Worm (Caenorhabditis elegans): ENCODE results near the gene C03A3.3.

Gene C03A3.3

ce11 chrX:11290528-11290927 lies 21.7 kb upstream of the C03A3.3 start:
- TF ChIP-seq cnd-1 (tag; optimal IDR thresholded peaks at IDR 0.05): no peak
- no peak for TF ChIP-seq tbx-8 (GFP tag; optimal IDR thresholded peaks at IDR 0.05)
- no peak for TF ChIP-seq nhr-237 (tag; optimal IDR thresholded peaks at IDR 0.05)
- TF ChIP-seq mep-1 (tag; optimal IDR thresholded peaks at IDR 0.05): no peak
- TF ChIP-seq ces-1 (GFP tag; optimal IDR thresholded peaks at IDR 0.05): no peak
- no peak for TF ChIP-seq hlh-1 (tag; optimal IDR thresholded peaks at IDR 0.05)

ce11 chrX:11289925-11290324 lies 21.1 kb upstream of the C03A3.3 start:
- TF ChIP-seq cnd-1 (tag; optimal IDR thresholded peaks at IDR 0.05) (no peak), sptf-1 (tag; optimal IDR thresholded peaks at IDR 0.05) (no peak), lin-13 (tag; optimal IDR thresholded peaks at IDR 0.05) (no peak), ceh-39 (tag; optimal IDR thresholded peaks at IDR 0.05) (no peak), mab-5 (tag; optimal IDR thresholded peaks at IDR 0.05) (no peak), mep-1 (tag; optimal IDR thresholded peaks at IDR 0.05) (no peak), tbx-8 (GFP tag; optimal IDR thresholded peaks at IDR 0.05) (no peak), ham-2 (GFP tag; optimal IDR thresholded peaks at IDR 0.05) (no peak), elt-1 (tag; optimal IDR thresholded peaks at IDR 0.05; ENCODE audit: borderline replicate concordance, insufficient read depth) (no peak), blmp-1 (tag; optimal IDR thresholded peaks at IDR 0.05) (no peak), pha-4 (tag; optimal IDR thresholded peaks at IDR 0.05) (no peak), ceh-83 (GFP tag; optimal IDR thresholded peaks at IDR 0.05) (no peak)

- TF ChIP-seq lsy-2 (tag; optimal IDR thresholded peaks at IDR 0.05): no peak
- no peak for TF ChIP-seq lin-32 (GFP tag; optimal IDR thresholded peaks at IDR 0.05)
- no peak for TF ChIP-seq ceh-43 (GFP tag; optimal IDR thresholded peaks at IDR 0.05)
- TF ChIP-seq flh-1 (GFP tag; optimal IDR thresholded peaks at IDR 0.05): no peak
- TF ChIP-seq mab-5 (tag; optimal IDR thresholded peaks at IDR 0.05): no peak
- TF ChIP-seq zip-8 (tag; optimal IDR thresholded peaks at IDR 0.05): no peak
- TF ChIP-seq ces-1 (GFP tag; optimal IDR thresholded peaks at IDR 0.05): no peak
- no peak for TF ChIP-seq M03D4.4 (tag; optimal IDR thresholded peaks at IDR 0.05)
- no peak for TF ChIP-seq hlh-1 (tag; optimal IDR thresholded peaks at IDR 0.05)
- no peak for TF ChIP-seq tbx-8 (GFP tag; optimal IDR thresholded peaks at IDR 0.05)
- no peak for TF ChIP-seq bed-3 (GFP tag; optimal IDR thresholded peaks at IDR 0.05)
- TF ChIP-seq nhr-12 (tag; optimal IDR thresholded peaks at IDR 0.05): no peak
- no peak for TF ChIP-seq drap-1 (GFP tag; optimal IDR thresholded peaks at IDR 0.05)
- TF ChIP-seq pha-4 (tag; optimal IDR thresholded peaks at IDR 0.05): no peak
- TF ChIP-seq snpc-4 (tag; optimal IDR thresholded peaks at IDR 0.05): no peak
- TF ChIP-seq unc-120 (tag; optimal IDR thresholded peaks at IDR 0.05; ENCODE audit: poor library complexity, severe bottlenecking): no peak
- TF ChIP-seq ztf-11 (tag; optimal IDR thresholded peaks at IDR 0.05): no peak
- no peak for TF ChIP-seq nhr-76 (tag; optimal IDR thresholded peaks at IDR 0.05)
Measured at ce11 chrX:11287617-11288016, 18.7 kb upstream of the C03A3.3 start, which contains the start of gene F38B2.4. Gene F38B2.4 (minus strand): TSS chrX:11287717.

DNA sequence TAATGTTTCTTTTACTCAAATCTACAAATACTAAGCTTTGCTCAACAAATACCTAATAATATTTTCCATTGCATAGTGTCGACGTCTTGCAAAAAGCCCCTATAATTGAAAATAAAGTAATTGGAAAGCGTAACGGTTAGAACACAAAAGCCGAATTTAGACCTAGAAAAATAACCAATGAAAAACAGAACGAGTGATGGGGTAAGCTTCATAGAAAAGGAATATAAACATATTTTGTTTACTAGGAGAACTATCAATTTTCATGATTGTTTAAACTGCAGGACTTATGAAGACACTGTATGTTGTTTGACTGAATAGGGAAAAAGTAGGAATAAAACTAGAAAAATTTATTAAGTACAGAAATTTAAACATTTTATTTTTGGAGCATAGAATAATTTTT lies 17.4 kb upstream of the C03A3.3 start, which contains the start of gene F38B2.3:
F38B2.3 (minus strand) TSS at position 101 of the 400 bp plus-strand sequence.
- TF ChIP-seq mep-1 (tag; optimal IDR thresholded peaks at IDR 0.05) (no peak), ceh-43 (GFP tag; optimal IDR thresholded peaks at IDR 0.05) (no peak), mls-2 (tag; optimal IDR thresholded peaks at IDR 0.05) (no peak), unc-62 (GFP tag; optimal IDR thresholded peaks at IDR 0.05) (no peak)

DNA sequence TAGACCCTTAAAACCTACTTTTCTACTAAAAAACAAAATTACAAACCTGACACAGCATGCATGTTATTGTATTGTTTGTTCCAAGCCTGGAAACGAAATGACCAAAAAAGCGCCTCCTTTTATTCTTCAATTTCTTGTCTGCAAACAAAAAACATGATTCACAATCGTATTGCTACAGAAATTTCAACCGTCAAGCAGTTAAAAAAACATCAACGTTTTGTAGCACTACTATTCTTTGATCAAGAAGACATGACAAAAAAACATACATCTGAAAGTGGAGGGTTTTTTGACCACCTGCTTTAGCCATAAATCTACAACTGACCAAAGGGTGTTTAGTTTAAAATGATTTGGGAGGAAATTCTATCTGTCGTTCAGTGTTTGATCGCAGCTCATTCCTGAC lies 12.3 kb upstream of the C03A3.3 start, which contains the start of gene F38B2.6:
F38B2.6 (minus strand) TSS at position 101 of the 400 bp plus-strand sequence.
- no peak for TF ChIP-seq nhr-28 (tag; optimal IDR thresholded peaks at IDR 0.05)
- no peak for TF ChIP-seq ceh-83 (GFP tag; optimal IDR thresholded peaks at IDR 0.05)
- no peak for TF ChIP-seq bed-3 (GFP tag; optimal IDR thresholded peaks at IDR 0.05)
- no peak for TF ChIP-seq sem-2 (GFP tag; optimal IDR thresholded peaks at IDR 0.05)
- TF ChIP-seq pha-4 (tag; optimal IDR thresholded peaks at IDR 0.05): no peak
- no peak for TF ChIP-seq mab-5 (tag; optimal IDR thresholded peaks at IDR 0.05)
- TF ChIP-seq hlh-1 (tag; optimal IDR thresholded peaks at IDR 0.05): no peak
- TF ChIP-seq elt-1 (tag; optimal IDR thresholded peaks at IDR 0.05; ENCODE audit: borderline replicate concordance, insufficient read depth): no peak
- no peak for TF ChIP-seq unc-120 (tag; optimal IDR thresholded peaks at IDR 0.05; ENCODE audit: poor library complexity, severe bottlenecking)
- no peak for TF ChIP-seq snpc-4 (tag; optimal IDR thresholded peaks at IDR 0.05)
- no peak for TF ChIP-seq blmp-1 (tag; optimal IDR thresholded peaks at IDR 0.05)
- no peak for TF ChIP-seq sptf-1 (tag; optimal IDR thresholded peaks at IDR 0.05)

Measured in whole organism, mixed stage, embryonic.